Fruit fly (Drosophila melanogaster) Kc167 (cell line): ENCODE data around the gene CG9132.

ENCODE experiments used
- Sin3A ChIP-seq: fragments of >200 bp; optimal IDR thresholded peaks from 2 replicates; lab custom pipeline; 2018; ENCODE audit warnings: missing external identifiers
- h ChIP-seq: fragments of >200 bp; optimal IDR thresholded peaks from 3 replicates; lab custom pipeline; 2018; ENCODE audit warnings: missing external identifiers
- insv ChIP-seq: fragments of >200 bp; optimal IDR thresholded peaks from 3 replicates; lab custom pipeline; 2018; ENCODE audit warnings: missing external identifiers
- psq ChIP-seq: fragments of >200 bp; optimal IDR thresholded peaks from 2 replicates; lab custom pipeline; 2017; ENCODE audit warnings: missing external identifiers
- ttk ChIP-seq: sonication (Bioruptor generic); optimal IDR thresholded peaks from 2 replicates; lab custom pipeline; 2017; ENCODE audit warnings: missing external identifiers

- TF ChIP-seq insv (lab: Kevin White, UChicago) (no peak), psq (no peak), ttk (lab: Kevin White, UChicago) (no peak), Sin3A (lab: Kevin White, UChicago) (no peak), h (lab: Kevin White, UChicago) (no peak)
Observed at dm6 chrX:16783743-16784142, 16.8 kb downstream of the CG9132 start, which contains the start of gene mRpL22.
